Worm (Caenorhabditis elegans) whole organism, young adult: ENCODE measurements around the gene Y105C5B.20.

ENCODE experiments used
- C17E4.6 ChIP-seq: fragments of 200-800 bp; sonication (Bioruptor generic); IDR thresholded peaks from 2 replicates; pipeline ENCODE4 v1.3.6; 2022; ENCODE audit warnings: missing genetic modification reagents, missing genetic modification characterization, missing compliant biosample characterization
- D2030.7 ChIP-seq: fragments of 200-800 bp; sonication (Bioruptor generic); IDR thresholded peaks from 2 replicates; pipeline ENCODE4 v1.3.6; 2022; ENCODE audit warnings: missing genetic modification reagents, missing genetic modification characterization, missing compliant biosample characterization
- Y53G8AR.9 ChIP-seq: fragments of 200-800 bp; sonication (Bioruptor generic); conservative IDR thresholded peaks from 2 replicates; pipeline ENCODE4 v1.3.6; 2022; ENCODE audit warnings: missing genetic modification reagents, missing genetic modification characterization, missing compliant biosample characterization
- bed-1 ChIP-seq: fragments of 200-800 bp; sonication (Bioruptor generic); IDR thresholded peaks from 2 replicates; pipeline ENCODE4 v1.3.6; 2022; ENCODE audit warnings: missing genetic modification reagents, missing genetic modification characterization, missing compliant biosample characterization
- ceh-91 ChIP-seq: fragments of 200-800 bp; sonication (Bioruptor generic); IDR thresholded peaks from 2 replicates; pipeline ENCODE4 v1.3.6; 2022; ENCODE audit warnings: missing genetic modification reagents, missing genetic modification characterization, missing compliant biosample characterization
- dpl-1 ChIP-seq: fragments of 150-350 bp; optimal IDR thresholded peaks from 2 replicates; lab custom pipeline; 2014; ENCODE audit warnings: missing biosample characterization, missing genetic modification reagents, missing genetic modification characterization
- ets-4 ChIP-seq: fragments of 200-800 bp; sonication (Bioruptor generic); optimal IDR thresholded peaks from 2 replicates; lab custom pipeline; 2018; ENCODE audit warnings: mild to moderate bottlenecking, missing genetic modification characterization, missing compliant biosample characterization
- let-607 ChIP-seq, 2 experiments: fragments of 200-800 bp in 1 of 2; sonication (Bioruptor generic) in 1 of 2; sonication (generic microtip) in 1 of 2; optimal IDR thresholded peaks; 2 replicates each; lab custom pipeline; 2016 to 2018; ENCODE audit warnings: mild to moderate bottlenecking in 2 of 2, missing compliant biosample characterization in 2 of 2, missing genetic modification characterization in 2 of 2, moderate library complexity in 2 of 2, missing genotype in 1 of 2
- madf-6 ChIP-seq: fragments of 200-800 bp; sonication (Bioruptor generic); IDR thresholded peaks from 2 replicates; pipeline ENCODE4 v1.3.6; 2022; ENCODE audit warnings: missing genetic modification reagents, missing genetic modification characterization, missing compliant biosample characterization
- sptf-2 ChIP-seq: fragments of 200-800 bp; sonication (Bioruptor generic); optimal IDR thresholded peaks from 2 replicates; lab custom pipeline; 2018; ENCODE audit warnings: mild to moderate bottlenecking, missing genetic modification characterization, missing compliant biosample characterization
- ztf-18 ChIP-seq: sonication (generic microtip); optimal IDR thresholded peaks from 2 replicates; lab custom pipeline; 2016; ENCODE audit warnings: missing genotype, mild to moderate bottlenecking, missing genetic modification characterization, missing compliant biosample characterization

- TF ChIP-seq sptf-2 (no peak), dpl-1 (GFP tag; lab: Kevin White, UChicago) (peak; percentile 26), madf-6 (no peak), ceh-91 (no peak), C17E4.6 (no peak), ztf-18 (tag; lab: Kevin White, UChicago) (no peak), Y53G8AR.9 (GFP tag; lab: Robert Waterston, UW) (no peak), let-607 (tag; optimal IDR thresholded peaks at IDR 0.05; lab: Kevin White, UChicago) (no peak), D2030.7 (0 out of 2 replicates have a peak, but pooled peaks have one; percentile 18), ets-4 (GFP tag; lab: Kevin White, UChicago) (no peak), bed-1 (no peak)
These were observed at the start of gene Y105C5B.20 for ce11 chrIV:15994505-15994904.
